Worm (Caenorhabditis elegans): Measurements from ENCODE around the gene fbxc-23.

The fbxc-23 gene

DNA sequence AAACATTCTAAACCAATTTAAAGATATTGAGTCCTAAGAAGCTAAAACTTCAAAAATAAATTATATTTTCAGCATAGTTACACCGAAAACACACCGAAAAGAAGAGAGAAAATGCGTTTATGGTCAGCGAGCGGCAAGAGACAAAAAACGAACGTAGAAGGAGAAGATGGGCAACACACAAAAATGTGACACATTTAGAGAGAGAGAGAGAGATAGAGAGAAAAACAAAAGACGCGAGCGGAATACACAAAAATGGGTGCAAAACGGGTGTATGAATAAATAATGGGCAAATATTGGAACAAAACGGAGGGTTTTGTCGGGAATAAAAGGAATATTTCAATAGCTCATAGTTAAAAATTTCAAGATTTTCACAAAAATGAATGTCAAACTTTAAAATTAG, 43.9 kb upstream of the fbxc-23 start:
- no peak for TF ChIP-seq nhr-11 (tag; optimal IDR thresholded peaks at IDR 0.05)
- no peak for TF ChIP-seq elt-3 (tag; optimal IDR thresholded peaks at IDR 0.05)
- no peak for TF ChIP-seq ceh-82 (tag; optimal IDR thresholded peaks at IDR 0.05)
- TF ChIP-seq nhr-76 (tag; optimal IDR thresholded peaks at IDR 0.05) = no peak
- TF ChIP-seq mef-2 (tag; optimal IDR thresholded peaks at IDR 0.05) = no peak
- no peak for TF ChIP-seq mdl-1 (tag; optimal IDR thresholded peaks at IDR 0.05)
- TF ChIP-seq skn-1 (tag; optimal IDR thresholded peaks at IDR 0.05) = no peak
- TF ChIP-seq lir-3 (tag; optimal IDR thresholded peaks at IDR 0.05; ENCODE audit: poor library complexity) = no peak
- TF ChIP-seq fkh-8 (tag; optimal IDR thresholded peaks at IDR 0.05) = no peak
- no peak for TF ChIP-seq ceh-8 (GFP tag; optimal IDR thresholded peaks at IDR 0.05)
- no peak for TF ChIP-seq ceh-90 (tag; optimal IDR thresholded peaks at IDR 0.05)
- no peak for TF ChIP-seq irx-1 (tag; optimal IDR thresholded peaks at IDR 0.05)
- peak; percentile 39 for TF ChIP-seq blmp-1 (tag; optimal IDR thresholded peaks at IDR 0.05)
- TF ChIP-seq hpl-2 (GFP tag; optimal IDR thresholded peaks at IDR 0.05) = no peak
- no peak for TF ChIP-seq ama-1 (optimal IDR thresholded peaks at IDR 0.05)
- TF ChIP-seq nhr-47 (tag; optimal IDR thresholded peaks at IDR 0.05) = no peak
- no peak for TF ChIP-seq lin-15B (tag; optimal IDR thresholded peaks at IDR 0.05)
- TF ChIP-seq lin-14 (GFP tag; optimal IDR thresholded peaks at IDR 0.05) = peak; percentile 66
- no peak for TF ChIP-seq alr-1 (tag; optimal IDR thresholded peaks at IDR 0.05; ENCODE audit: borderline replicate concordance)
- no peak for TF ChIP-seq mab-9 (GFP tag; IDR thresholded peaks at IDR 0.05)
- no peak for TF ChIP-seq nhr-12 (tag; optimal IDR thresholded peaks at IDR 0.05)
- TF ChIP-seq unc-30 (tag; optimal IDR thresholded peaks at IDR 0.05) = no peak
- TF ChIP-seq efl-1 (optimal IDR thresholded peaks at IDR 0.05) = peak in 1 of 2 experiments; percentile 20
- TF ChIP-seq efl-1 (GFP tag; optimal IDR thresholded peaks at IDR 0.05 in 1 of 2) = peak in 1 of 2 experiments; percentile 58
- no peak for TF ChIP-seq ces-1 (GFP tag; optimal IDR thresholded peaks at IDR 0.05)
- TF ChIP-seq lsy-2 (tag; optimal IDR thresholded peaks at IDR 0.05) = peak in 1 of 2 experiments; percentile 34
- no peak for TF ChIP-seq pag-3 (tag; optimal IDR thresholded peaks at IDR 0.05; ENCODE audit: borderline replicate concordance, insufficient read depth)
- no peak for TF ChIP-seq xbp-1 (tag; optimal IDR thresholded peaks at IDR 0.05)
- no peak for TF ChIP-seq efl-3 (GFP tag; optimal IDR thresholded peaks at IDR 0.05)
- no peak for TF ChIP-seq C34B4.2 (tag; optimal IDR thresholded peaks at IDR 0.05)
- no peak for TF ChIP-seq unc-130 (tag; optimal IDR thresholded peaks at IDR 0.05)
- no peak for TF ChIP-seq dpl-1 (GFP tag; optimal IDR thresholded peaks at IDR 0.05)
- no peak for TF ChIP-seq snpc-4 (tag; optimal IDR thresholded peaks at IDR 0.05)
- TF ChIP-seq aha-1 (tag; optimal IDR thresholded peaks at IDR 0.05) = no peak
- TF ChIP-seq egl-13 (tag; optimal IDR thresholded peaks at IDR 0.05) = no peak
- no peak for TF ChIP-seq grh-1 (GFP tag; IDR thresholded peaks at IDR 0.05)
- no peak for TF ChIP-seq swsn-7 (tag; optimal IDR thresholded peaks at IDR 0.05)
- TF ChIP-seq C04F5.9 (tag; optimal IDR thresholded peaks at IDR 0.05) = no peak
- TF ChIP-seq fkh-10 (GFP tag; optimal IDR thresholded peaks at IDR 0.05) = no peak
- no peak for TF ChIP-seq aly-2 (tag; optimal IDR thresholded peaks at IDR 0.05)
- TF ChIP-seq ets-5 (GFP tag; IDR thresholded peaks at IDR 0.05) = no peak
- no peak for TF ChIP-seq nhr-84 (tag; optimal IDR thresholded peaks at IDR 0.05)
- no peak for TF ChIP-seq nhr-28 (tag; optimal IDR thresholded peaks at IDR 0.05)
- TF ChIP-seq hlh-17 (GFP tag; optimal IDR thresholded peaks at IDR 0.05; ENCODE audit: borderline replicate concordance) = no peak
- no peak for TF ChIP-seq unc-98 (GFP tag; IDR thresholded peaks at IDR 0.05)
- no peak for TF ChIP-seq elt-2 (tag; optimal IDR thresholded peaks at IDR 0.05)
- no peak for TF ChIP-seq ztf-11 (tag; optimal IDR thresholded peaks at IDR 0.05)
- no peak for TF ChIP-seq tlp-1 (tag; optimal IDR thresholded peaks at IDR 0.05)
- TF ChIP-seq sptf-1 (tag; optimal IDR thresholded peaks at IDR 0.05) = no peak
- TF ChIP-seq ceh-88 (GFP tag; IDR thresholded peaks at IDR 0.05) = no peak
- no peak for TF ChIP-seq nhr-77 (tag; optimal IDR thresholded peaks at IDR 0.05)
- no peak for TF ChIP-seq F16B12.6 (tag; optimal IDR thresholded peaks at IDR 0.05)
- no peak for TF ChIP-seq dsc-1 (tag; optimal IDR thresholded peaks at IDR 0.05)
- no peak for TF ChIP-seq lin-39 (tag; optimal IDR thresholded peaks at IDR 0.05)
- TF ChIP-seq lin-35 (GFP tag; optimal IDR thresholded peaks at IDR 0.05) = peak; percentile 9 to 40

Measured in whole organism, L1 larva.